Fruit fly (Drosophila melanogaster) whole organism, embryonic: Measurements from ENCODE around the gene asf1.

Experiments
- CG13296 ChIP-seq: fragments of 200-800 bp; sonication (Bioruptor generic); optimal IDR thresholded peaks from 3 replicates; lab custom pipeline; 2018; ENCODE audit warnings: missing biosample characterization, mild to moderate bottlenecking, missing genetic modification characterization
- CG16813 ChIP-seq: fragments of 200-800 bp; sonication (Bioruptor generic); IDR thresholded peaks from 3 replicates; pipeline ENCODE4 v1.3.6; 2022; ENCODE audit warnings: missing biosample characterization, missing genetic modification characterization; ENCODE audit not compliant: partially characterized antibody
- CG30431 ChIP-seq: fragments of 200-800 bp; sonication (Bioruptor generic); optimal IDR thresholded peaks from 2 replicates; lab custom pipeline; 2017; ENCODE audit warnings: missing biosample characterization, missing genetic modification characterization
- CG33557 ChIP-seq: fragments of 200-800 bp; sonication (Bioruptor generic); optimal IDR thresholded peaks from 2 replicates; lab custom pipeline; 2019; ENCODE audit warnings: missing biosample characterization, mild to moderate bottlenecking, missing genetic modification characterization, moderate library complexity
- CG7928 ChIP-seq: fragments of 200-800 bp; sonication (Bioruptor generic); optimal IDR thresholded peaks from 2 replicates; lab custom pipeline; 2017; ENCODE audit warnings: missing biosample characterization, mild to moderate bottlenecking, missing genetic modification characterization
- CG9215 ChIP-seq: fragments of 200-800 bp; sonication (Bioruptor generic); IDR thresholded peaks from 2 replicates; pipeline ENCODE4 v1.3.6; 2022; ENCODE audit warnings: missing biosample characterization, missing genetic modification characterization
- Mrtf ChIP-seq: fragments of 200-800 bp; sonication (Bioruptor generic); IDR thresholded peaks from 3 replicates; pipeline ENCODE4 v1.3.6; 2022; ENCODE audit warnings: missing biosample characterization, missing genetic modification characterization
- NFAT ChIP-seq: fragments of 200-800 bp; sonication (Bioruptor generic); IDR thresholded peaks from 2 replicates; pipeline ENCODE4 v1.3.6; 2022; ENCODE audit warnings: missing biosample characterization, missing genetic modification characterization
- stc ChIP-seq: fragments of 200-800 bp; sonication (Bioruptor generic); IDR thresholded peaks from 2 replicates; pipeline ENCODE4 v1.3.6; 2022; ENCODE audit warnings: missing biosample characterization, missing genetic modification characterization

DNA sequence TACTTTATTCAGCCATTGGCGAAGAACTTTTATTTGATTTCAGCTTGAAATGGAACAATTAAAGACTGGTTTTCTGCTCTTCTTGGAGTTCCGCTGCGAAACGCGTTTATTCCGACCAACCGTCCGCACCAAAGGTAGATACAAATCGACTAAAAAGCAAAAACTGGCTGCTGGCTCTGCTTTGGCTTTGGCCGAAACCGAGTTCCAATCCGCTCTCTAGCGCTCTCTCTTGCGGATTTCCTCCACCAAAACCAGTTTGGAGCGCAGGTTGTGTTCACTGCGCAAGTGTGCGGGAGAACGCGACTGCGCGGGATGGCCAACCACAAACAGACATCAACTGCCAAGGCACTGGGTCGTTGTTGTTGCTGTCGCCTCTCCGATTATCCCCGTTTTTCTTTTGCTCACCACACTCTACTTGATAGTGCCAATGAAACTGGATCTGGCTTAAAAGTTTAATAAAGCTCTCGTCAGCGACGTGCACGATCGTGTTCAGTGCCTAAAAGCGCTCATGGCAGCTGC, 16.8 kb downstream of the asf1 start, which contains the start of gene wnd:
- TF ChIP-seq CG9215 (GFP tag; lab: Robert Waterston, UW) (no peak), CG30431 (GFP tag; lab: Kevin White, UChicago) (no peak), Mrtf (GFP tag; lab: Robert Waterston, UW) (no peak), CG13296 (no peak), CG33557 (GFP tag; lab: Kevin White, UChicago) (no peak), stc (peak; percentile 32; the same call in 1 of the 2 replicates), NFAT (GFP tag; lab: Robert Waterston, UW) (no peak), CG16813 (GFP tag; lab: Robert Waterston, UW) (no peak), CG7928 (GFP tag; lab: Kevin White, UChicago) (no peak)
